Worm (Caenorhabditis elegans): Measurements from ENCODE around the gene R74.7.
A peak's percentile ranks its signal among the peaks of the same experiment; 100 is the strongest.

R74.7 gene

DNA sequence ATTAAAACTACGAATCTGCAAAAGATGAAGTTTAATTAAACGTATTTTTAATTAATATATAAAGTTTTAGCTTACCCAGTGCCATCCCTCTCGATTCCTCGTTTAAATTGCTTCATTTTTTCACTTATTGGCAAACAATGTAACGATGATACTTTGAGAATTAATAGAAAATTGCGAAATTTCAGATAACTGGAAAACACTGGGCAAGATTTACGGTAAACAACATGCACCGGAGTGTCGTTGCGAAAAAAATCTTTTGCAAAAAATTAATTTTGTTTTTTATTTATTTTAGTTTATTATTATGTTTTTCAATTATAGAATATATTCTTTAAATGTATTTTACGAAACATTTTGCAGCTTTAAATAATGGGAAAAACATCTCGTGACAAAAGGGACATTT, at the start of gene R74.7, which contains the start of gene pelo-1:
Gene R74.7 (plus strand): TSS at position 358 of the 400 bp plus-strand sequence.
Gene pelo-1 (minus strand): TSS at position 151 of the 400 bp plus-strand sequence.
- TF ChIP-seq klf-2 (GFP tag; conservative IDR thresholded peaks at IDR 0.05) (no peak), cog-1 (tag; optimal IDR thresholded peaks at IDR 0.05) (no peak), T22C8.4 (GFP tag; IDR thresholded peaks at IDR 0.05) (no peak), tab-1 (GFP tag; IDR thresholded peaks at IDR 0.05) (no peak), med-1 (GFP tag; optimal IDR thresholded peaks at IDR 0.05; ENCODE audit: insufficient read depth) (no peak), ztf-23 (GFP tag; IDR thresholded peaks at IDR 0.05) (no peak)

DNA sequence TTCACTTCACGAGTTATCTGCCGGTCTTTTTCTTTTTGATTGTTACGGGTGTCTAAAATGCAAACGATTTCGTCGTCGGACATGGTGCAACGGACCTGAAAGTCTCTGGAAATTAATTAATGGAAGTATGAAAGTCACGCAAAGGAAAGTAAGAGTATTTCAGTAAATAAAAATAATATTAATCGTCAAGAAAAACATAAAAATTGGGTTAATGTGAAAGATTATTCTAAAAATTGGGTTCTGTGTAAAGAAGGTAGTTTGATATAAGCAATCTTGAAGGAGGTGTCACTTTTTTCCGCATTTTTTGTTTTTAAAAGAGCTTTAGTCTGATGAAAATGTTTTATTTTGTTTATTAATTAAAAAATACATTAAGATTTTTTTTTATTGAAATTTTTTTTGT, 46.9 kb upstream of the R74.7 start, which contains the start of gene C16C10.9:
Gene C16C10.9 (minus strand): TSS at position 101 of the 400 bp plus-strand sequence.
- TF ChIP-seq flt-1 (GFP tag; IDR thresholded peaks at IDR 0.05) (no peak), ref-1 (GFP tag; conservative IDR thresholded peaks at IDR 0.05) (no peak), klf-2 (GFP tag; conservative IDR thresholded peaks at IDR 0.05) (no peak), cog-1 (tag; optimal IDR thresholded peaks at IDR 0.05) (no peak), T22C8.4 (GFP tag; IDR thresholded peaks at IDR 0.05) (no peak), tab-1 (GFP tag; IDR thresholded peaks at IDR 0.05) (no peak), ztf-23 (GFP tag; IDR thresholded peaks at IDR 0.05) (no peak), ztf-29 (GFP tag; IDR thresholded peaks at IDR 0.05) (no peak)

DNA sequence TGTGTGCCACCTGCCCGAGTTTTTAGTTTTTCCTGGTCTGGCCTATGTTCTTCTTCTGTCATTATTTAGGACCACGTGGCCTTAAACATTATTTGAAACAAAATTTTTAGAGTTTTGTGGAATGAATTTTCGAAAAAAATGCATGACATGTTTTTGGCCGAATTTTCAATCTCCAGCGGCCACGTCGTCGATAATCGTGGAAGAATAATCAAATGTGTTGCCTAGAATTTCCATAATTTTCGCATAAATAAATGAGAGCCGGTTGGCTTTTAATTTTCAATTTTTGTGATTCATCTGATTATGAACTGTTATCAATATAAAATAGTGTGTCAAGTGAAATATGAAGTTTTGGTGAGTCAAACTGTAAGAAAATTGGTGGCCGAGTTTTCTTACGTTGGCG, 43.3 kb upstream of the R74.7 start, which contains the start of gene C01G12.16:
Gene C01G12.16 (plus strand): TSS at position 301 of the 400 bp plus-strand sequence.
- TF ChIP-seq tab-1 (GFP tag; IDR thresholded peaks at IDR 0.05) (no peak), ztf-29 (GFP tag; IDR thresholded peaks at IDR 0.05) (no peak), klf-2 (GFP tag; conservative IDR thresholded peaks at IDR 0.05) (no peak), T22C8.4 (GFP tag; IDR thresholded peaks at IDR 0.05) (no peak), med-1 (GFP tag; optimal IDR thresholded peaks at IDR 0.05; ENCODE audit: insufficient read depth) (no peak), flt-1 (GFP tag; IDR thresholded peaks at IDR 0.05) (no peak), ref-1 (GFP tag; conservative IDR thresholded peaks at IDR 0.05) (no peak), cog-1 (tag; optimal IDR thresholded peaks at IDR 0.05) (no peak), ztf-23 (GFP tag; IDR thresholded peaks at IDR 0.05) (no peak)

DNA sequence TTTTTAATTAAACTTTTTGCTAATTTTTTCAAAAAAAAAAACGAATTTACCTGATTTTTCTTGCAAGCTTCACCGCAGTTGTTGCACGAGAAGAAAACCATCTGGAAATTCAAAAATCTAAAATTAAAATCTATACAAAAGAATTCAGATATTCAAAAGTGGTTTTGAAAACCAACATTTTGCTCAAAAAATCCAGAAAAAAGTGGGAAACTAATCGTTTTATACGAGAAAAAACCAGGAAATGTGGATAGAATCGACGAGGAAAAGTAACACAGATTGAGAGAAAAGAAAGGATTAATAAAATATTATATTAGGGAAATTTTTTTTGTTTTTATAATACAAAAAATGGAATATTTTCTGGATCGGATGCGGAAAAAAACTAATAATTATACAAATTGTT, 40.2 kb upstream of the R74.7 start, which contains the start of gene C16C10.8:
Gene C16C10.8 (minus strand): TSS at position 101 of the 400 bp plus-strand sequence.
- TF ChIP-seq T22C8.4 (GFP tag; IDR thresholded peaks at IDR 0.05) (no peak), ztf-29 (GFP tag; IDR thresholded peaks at IDR 0.05) (no peak), tab-1 (GFP tag; IDR thresholded peaks at IDR 0.05) (no peak), cog-1 (tag; optimal IDR thresholded peaks at IDR 0.05) (no peak), ztf-23 (GFP tag; IDR thresholded peaks at IDR 0.05) (no peak), ref-1 (GFP tag; conservative IDR thresholded peaks at IDR 0.05) (no peak), klf-2 (GFP tag; conservative IDR thresholded peaks at IDR 0.05) (no peak), med-1 (GFP tag; optimal IDR thresholded peaks at IDR 0.05; ENCODE audit: insufficient read depth) (no peak), flt-1 (GFP tag; IDR thresholded peaks at IDR 0.05) (no peak)

DNA sequence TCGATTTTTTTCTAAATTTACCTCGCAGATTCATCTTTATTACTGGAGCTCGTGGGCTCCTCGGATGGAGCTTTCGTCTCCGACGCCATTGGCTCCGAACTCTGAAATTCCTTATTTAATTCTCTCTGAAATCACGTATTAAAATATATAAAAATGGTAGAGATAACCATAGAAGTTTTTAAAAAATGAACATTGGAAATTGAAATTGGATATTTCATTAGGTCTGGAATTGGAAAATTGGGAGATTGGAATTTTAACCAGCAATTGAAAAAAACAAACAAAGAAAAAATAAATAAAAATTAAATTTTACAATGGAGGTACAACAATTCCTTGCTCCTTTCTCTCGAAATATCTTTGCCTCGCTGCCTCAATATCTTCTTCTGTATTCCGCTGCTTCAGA, 37.5 kb upstream of the R74.7 start, which contains the start of gene rnf-5:
Gene rnf-5 (minus strand): TSS at position 101 of the 400 bp plus-strand sequence.
- no peak for TF ChIP-seq ref-1 (GFP tag; conservative IDR thresholded peaks at IDR 0.05)
- TF ChIP-seq flt-1 (GFP tag; IDR thresholded peaks at IDR 0.05), result no peak
- TF ChIP-seq T22C8.4 (GFP tag; IDR thresholded peaks at IDR 0.05), result no peak

DNA sequence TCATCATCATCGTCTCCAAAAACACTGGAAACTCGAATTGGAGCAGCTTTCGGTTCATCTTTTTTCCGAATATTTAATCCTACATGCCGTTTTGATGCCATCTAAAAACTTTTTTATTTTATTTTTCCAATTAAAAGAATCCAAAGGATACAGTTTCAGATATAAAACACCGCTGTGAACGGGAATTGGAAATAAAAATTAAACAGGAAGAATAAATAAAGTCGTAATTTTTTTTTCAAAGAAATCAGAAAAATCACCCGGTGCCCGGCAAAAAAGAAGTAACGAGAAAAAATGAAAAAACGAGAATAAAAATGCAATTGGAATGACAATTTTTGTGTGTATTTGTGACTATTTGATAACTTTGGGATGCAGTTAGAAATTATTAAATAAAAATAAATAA, 35.6 kb upstream of the R74.7 start, which contains the start of gene ccdc-55:
Gene ccdc-55 (minus strand): TSS at position 101 of the 400 bp plus-strand sequence.
- TF ChIP-seq ztf-23 (GFP tag; IDR thresholded peaks at IDR 0.05), result no peak
- TF ChIP-seq tab-1 (GFP tag; IDR thresholded peaks at IDR 0.05), result no peak
- no peak for TF ChIP-seq ztf-29 (GFP tag; IDR thresholded peaks at IDR 0.05)
- TF ChIP-seq cog-1 (tag; optimal IDR thresholded peaks at IDR 0.05), result no peak
- no peak for TF ChIP-seq ref-1 (GFP tag; conservative IDR thresholded peaks at IDR 0.05)
- no peak for TF ChIP-seq med-1 (GFP tag; optimal IDR thresholded peaks at IDR 0.05; ENCODE audit: insufficient read depth)
- no peak for TF ChIP-seq flt-1 (GFP tag; IDR thresholded peaks at IDR 0.05)
- no peak for TF ChIP-seq klf-2 (GFP tag; conservative IDR thresholded peaks at IDR 0.05)
- TF ChIP-seq T22C8.4 (GFP tag; IDR thresholded peaks at IDR 0.05), result no peak

DNA sequence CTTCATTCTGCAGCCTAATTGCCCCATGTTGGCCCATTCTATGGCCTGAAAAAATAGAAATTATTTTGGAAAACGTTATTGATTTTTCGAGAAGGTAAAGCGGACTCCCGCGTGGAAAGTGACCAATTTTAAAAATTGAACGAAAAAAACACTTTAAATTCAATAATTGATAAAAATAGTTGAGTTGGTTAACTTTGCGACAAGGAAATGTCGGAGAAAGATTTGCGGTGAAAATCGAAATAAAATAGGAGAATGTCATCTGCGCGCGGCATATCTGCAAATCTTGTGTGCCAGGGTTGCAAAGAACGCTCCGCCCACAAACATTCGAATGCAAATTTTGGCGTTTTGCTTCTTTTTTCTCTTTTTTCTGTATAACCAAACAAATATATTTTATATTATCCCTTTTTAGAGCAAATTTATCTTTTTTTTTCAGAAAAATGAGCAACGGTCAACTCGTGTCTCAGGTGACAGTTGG, 33.3 kb upstream of the R74.7 start, which contains the start of the genes rnf-121 and C16C10.4:
Gene rnf-121 (minus strand): TSS at position 51 of the 475 bp plus-strand sequence.
Gene C16C10.4 (plus strand): TSS at position 434 of the 475 bp plus-strand sequence.
- TF ChIP-seq ztf-29 (GFP tag; IDR thresholded peaks at IDR 0.05) (peak; percentile 86), ztf-23 (GFP tag; IDR thresholded peaks at IDR 0.05) (peak; percentile 91), tab-1 (GFP tag; IDR thresholded peaks at IDR 0.05) (peak; percentile 91), cog-1 (tag; optimal IDR thresholded peaks at IDR 0.05) (peak; percentile 63), med-1 (GFP tag; optimal IDR thresholded peaks at IDR 0.05; ENCODE audit: insufficient read depth) (peak; percentile 98), ref-1 (GFP tag; conservative IDR thresholded peaks at IDR 0.05) (peak; percentile 69), flt-1 (GFP tag; IDR thresholded peaks at IDR 0.05) (peak; percentile 95), T22C8.4 (GFP tag; IDR thresholded peaks at IDR 0.05) (peak; percentile 65), klf-2 (GFP tag; conservative IDR thresholded peaks at IDR 0.05) (peak; percentile 93)

DNA sequence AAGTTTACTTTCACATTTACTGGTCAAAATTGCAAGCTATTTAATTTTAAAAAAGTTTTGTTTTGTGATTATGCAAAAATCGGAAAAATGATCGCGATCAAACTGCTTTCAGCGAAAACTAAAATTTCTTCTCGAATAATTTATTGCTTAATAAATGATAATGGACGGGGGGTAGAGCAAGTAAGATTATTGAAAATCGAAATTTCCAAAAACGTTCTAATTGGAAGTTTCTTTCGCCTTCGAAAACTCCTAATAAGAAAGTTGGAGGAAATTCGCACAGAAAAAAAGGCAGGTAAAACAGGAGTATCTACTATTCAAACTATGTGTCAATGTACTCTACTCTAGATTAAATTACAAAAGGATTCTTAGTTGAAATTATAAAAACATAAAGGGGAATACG, 32.0 kb upstream of the R74.7 start:
- no peak for TF ChIP-seq med-1 (GFP tag; optimal IDR thresholded peaks at IDR 0.05; ENCODE audit: insufficient read depth)
- TF ChIP-seq flt-1 (GFP tag; IDR thresholded peaks at IDR 0.05), result no peak
- TF ChIP-seq ztf-23 (GFP tag; IDR thresholded peaks at IDR 0.05), result no peak
- no peak for TF ChIP-seq ztf-29 (GFP tag; IDR thresholded peaks at IDR 0.05)
- TF ChIP-seq tab-1 (GFP tag; IDR thresholded peaks at IDR 0.05), result no peak
- no peak for TF ChIP-seq cog-1 (tag; optimal IDR thresholded peaks at IDR 0.05)
- TF ChIP-seq ref-1 (GFP tag; conservative IDR thresholded peaks at IDR 0.05), result no peak

DNA sequence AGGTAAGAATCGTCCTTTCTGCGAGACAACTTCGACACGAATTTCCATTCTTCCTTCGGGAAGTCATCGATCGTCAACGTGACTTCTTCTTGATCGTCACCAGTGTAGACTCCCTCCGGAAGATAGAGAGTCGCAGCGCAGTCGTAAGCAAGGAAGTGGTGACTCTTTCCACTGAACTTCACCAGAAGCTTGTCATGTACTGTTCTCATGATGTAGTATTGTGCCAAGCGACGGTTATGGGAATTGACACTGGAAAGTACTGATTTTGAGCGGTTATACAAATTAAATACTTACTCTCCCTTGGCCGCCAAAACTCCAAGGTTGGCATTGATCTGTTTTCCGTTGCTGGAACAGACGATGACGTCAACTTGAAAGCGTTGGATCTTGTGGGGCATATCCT, 28.7 kb upstream of the R74.7 start:
- no peak for TF ChIP-seq med-1 (GFP tag; optimal IDR thresholded peaks at IDR 0.05; ENCODE audit: insufficient read depth)
- no peak for TF ChIP-seq ref-1 (GFP tag; conservative IDR thresholded peaks at IDR 0.05)
- TF ChIP-seq T22C8.4 (GFP tag; IDR thresholded peaks at IDR 0.05), result no peak
- TF ChIP-seq tab-1 (GFP tag; IDR thresholded peaks at IDR 0.05), result no peak
- TF ChIP-seq ztf-29 (GFP tag; IDR thresholded peaks at IDR 0.05), result no peak
- no peak for TF ChIP-seq flt-1 (GFP tag; IDR thresholded peaks at IDR 0.05)
- TF ChIP-seq cog-1 (tag; optimal IDR thresholded peaks at IDR 0.05), result no peak
- TF ChIP-seq klf-2 (GFP tag; conservative IDR thresholded peaks at IDR 0.05), result no peak
